Fruit fly (Drosophila melanogaster) whole organism, prepupa: ENCODE measurements around the gene CG6508.

ENCODE experiments used
- Blimp-1 ChIP-seq: fragments of 200-800 bp; sonication (Bioruptor generic); optimal IDR thresholded peaks from 3 replicates; lab custom pipeline; 2017; ENCODE audit warnings: missing biosample characterization, missing genetic modification characterization, mild to moderate bottlenecking, moderate library complexity, missing genetic modification reagents
- CG8632 ChIP-seq: fragments of 200-800 bp; sonication (Bioruptor generic); optimal IDR thresholded peaks from 3 replicates; lab custom pipeline; 2016; ENCODE audit warnings: missing biosample characterization, missing genetic modification characterization
- Smox ChIP-seq: fragments of 200-800 bp; sonication (Bioruptor generic); optimal IDR thresholded peaks from 3 replicates; lab custom pipeline; 2016; ENCODE audit warnings: missing biosample characterization, missing genetic modification characterization

DNA sequence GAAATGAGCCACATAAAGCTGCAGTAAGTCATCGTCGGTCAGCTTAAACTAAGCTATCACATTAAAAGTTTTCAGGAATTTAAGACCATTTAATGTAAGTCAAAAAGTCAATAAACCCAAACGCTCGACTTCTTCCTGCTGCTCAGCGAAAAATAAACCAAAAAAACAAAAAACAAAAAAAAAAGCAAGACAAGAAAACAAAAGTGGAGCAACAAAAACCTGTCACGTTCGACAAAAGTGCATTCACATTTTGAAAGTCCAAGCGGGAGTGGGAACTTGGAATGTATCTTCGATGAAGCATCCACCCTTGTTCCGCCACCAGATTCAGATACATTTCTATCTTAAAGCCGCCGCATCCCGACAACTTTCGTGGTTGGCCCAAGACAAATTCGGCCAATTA, 24.9 kb upstream of the CG6508 start:
- TF ChIP-seq Blimp-1 (peak; percentile 44), CG8632 (peak; percentile 25), Smox (GFP tag; lab: Kevin White, UChicago) (no peak)
